Worm (Caenorhabditis elegans): ENCODE results near the gene fbxa-6.

DNA sequence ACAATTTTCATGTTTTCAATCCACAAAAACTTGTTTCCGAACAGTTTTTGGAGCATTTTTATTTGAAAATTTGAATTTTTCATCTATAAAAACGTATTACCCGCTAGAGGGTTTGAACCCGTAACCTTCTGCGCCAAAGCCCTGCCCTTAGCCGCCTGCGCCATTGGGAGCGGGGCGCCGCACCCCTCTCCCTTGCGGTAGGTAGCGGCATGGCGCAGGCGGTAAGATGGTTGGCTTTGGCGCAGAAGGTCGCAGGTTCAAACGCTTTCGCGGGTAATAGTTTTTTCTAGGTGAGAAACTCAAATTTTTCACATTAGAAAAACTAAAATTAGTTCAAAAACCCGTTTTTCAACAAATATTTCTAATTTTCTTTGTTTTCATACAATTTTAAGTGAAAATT, 48.7 kb upstream of the fbxa-6 start:
- TF ChIP-seq mel-28 (tag; optimal IDR thresholded peaks at IDR 0.05; ENCODE audit: borderline replicate concordance): no peak
- TF ChIP-seq unc-130 (GFP tag; optimal IDR thresholded peaks at IDR 0.05): no peak
- TF ChIP-seq dpl-1 (GFP tag; optimal IDR thresholded peaks at IDR 0.05): no peak
- no peak for TF ChIP-seq ztf-18 (tag; optimal IDR thresholded peaks at IDR 0.05)

All from whole organism, young adult.